Fruit fly (Drosophila melanogaster) whole organism, embryonic: ENCODE measurements around the gene bark.

Source experiments
- Asciz ChIP-seq: fragments of 200-800 bp; sonication (Bioruptor generic); optimal IDR thresholded peaks from 2 replicates; lab custom pipeline; 2017; ENCODE audit warnings: missing biosample characterization, mild to moderate bottlenecking, missing genetic modification characterization, missing genetic modification reagents
- Bgb ChIP-seq: fragments of 200-800 bp; sonication (Bioruptor generic); IDR thresholded peaks from 2 replicates; pipeline ENCODE4 v1.3.6; 2022; ENCODE audit warnings: missing biosample characterization, missing genetic modification characterization; ENCODE audit not compliant: partially characterized antibody
- CG10979 ChIP-seq: fragments of 200-800 bp; sonication (Bioruptor generic); optimal IDR thresholded peaks from 2 replicates; lab custom pipeline; 2018; ENCODE audit warnings: missing biosample characterization, mild to moderate bottlenecking, missing genetic modification characterization, moderate library complexity
- CG11085 ChIP-seq: fragments of 200-800 bp; sonication (Bioruptor generic); IDR thresholded peaks from 2 replicates; pipeline ENCODE4 v1.3.6; 2022; ENCODE audit warnings: missing biosample characterization, missing genetic modification characterization
- CG12769 ChIP-seq: fragments of 200-800 bp; sonication (Bioruptor generic); optimal IDR thresholded peaks from 2 replicates; lab custom pipeline; 2019; ENCODE audit warnings: missing biosample characterization, mild to moderate bottlenecking, missing genetic modification characterization, moderate library complexity
- CG13775 ChIP-seq: fragments of 200-800 bp; sonication (Bioruptor generic); optimal IDR thresholded peaks from 3 replicates; lab custom pipeline; 2017; ENCODE audit warnings: missing biosample characterization, mild to moderate bottlenecking, missing genetic modification characterization
- CG18476 ChIP-seq: fragments of 200-800 bp; sonication (Bioruptor generic); optimal IDR thresholded peaks from 2 replicates; lab custom pipeline; 2016; ENCODE audit warnings: missing biosample characterization, mild to moderate bottlenecking, missing genetic modification characterization
- CG18619 ChIP-seq: fragments of 200-800 bp; sonication (Bioruptor generic); optimal IDR thresholded peaks from 3 replicates; lab custom pipeline; 2017; ENCODE audit warnings: missing biosample characterization, mild to moderate bottlenecking, missing genetic modification characterization
- CG32767 ChIP-seq: fragments of 200-800 bp; sonication (Bioruptor generic); IDR thresholded peaks from 2 replicates; pipeline ENCODE4 v1.3.6; 2022; ENCODE audit warnings: missing biosample characterization, missing genetic modification characterization
- CG3281 ChIP-seq: fragments of 200-800 bp; sonication (Bioruptor generic); optimal IDR thresholded peaks from 3 replicates; lab custom pipeline; 2017; ENCODE audit warnings: missing biosample characterization, mild to moderate bottlenecking, missing genetic modification characterization
- CG3995 ChIP-seq: fragments of 200-800 bp; sonication (Bioruptor generic); optimal IDR thresholded peaks from 3 replicates; lab custom pipeline; 2016; ENCODE audit warnings: missing biosample characterization, missing genetic modification characterization
- CG4282 ChIP-seq: fragments of 200-800 bp; sonication (Bioruptor generic); optimal IDR thresholded peaks from 2 replicates; lab custom pipeline; 2016; ENCODE audit warnings: missing biosample characterization, missing genetic modification characterization
- CG6272 ChIP-seq: fragments of 200-800 bp; sonication (Bioruptor generic); IDR thresholded peaks from 2 replicates; pipeline ENCODE4 v1.3.6; 2022; ENCODE audit warnings: missing biosample characterization, missing genetic modification characterization
- CG7271 ChIP-seq: fragments of 200-800 bp; sonication (Bioruptor generic); optimal IDR thresholded peaks from 2 replicates; lab custom pipeline; 2018; ENCODE audit warnings: missing biosample characterization, mild to moderate bottlenecking, missing genetic modification characterization, moderate library complexity
- CG9817 ChIP-seq: fragments of 200-800 bp; sonication (Bioruptor generic); optimal IDR thresholded peaks from 2 replicates; lab custom pipeline; 2018; ENCODE audit warnings: missing biosample characterization, mild to moderate bottlenecking, missing genetic modification characterization, moderate library complexity
- Deaf1 ChIP-seq: fragments of 200-800 bp; optimal IDR thresholded peaks from 3 replicates; lab custom pipeline; 2019; ENCODE audit warnings: missing biosample characterization, mild to moderate bottlenecking, missing genetic modification characterization, moderate library complexity
- HHEX ChIP-seq: fragments of 200-800 bp; sonication (Bioruptor generic); optimal IDR thresholded peaks from 3 replicates; lab custom pipeline; 2017; ENCODE audit warnings: missing biosample characterization, mild to moderate bottlenecking, missing genetic modification characterization, missing genetic modification reagents
- HLH54F ChIP-seq: fragments of 200-800 bp; sonication (Bioruptor generic); optimal IDR thresholded peaks from 3 replicates; lab custom pipeline; 2016; ENCODE audit warnings: missing biosample characterization, missing genetic modification characterization
- Hsf ChIP-seq: fragments of 200-800 bp; sonication (Bioruptor generic); optimal IDR thresholded peaks from 3 replicates; lab custom pipeline; 2016; ENCODE audit warnings: missing biosample characterization, missing genetic modification characterization
- Jarid2 ChIP-seq: fragments of 200-800 bp; sonication (Bioruptor generic); optimal IDR thresholded peaks from 3 replicates; lab custom pipeline; 2017; ENCODE audit warnings: mild to moderate bottlenecking, missing biosample characterization, missing genetic modification reagents, missing genetic modification characterization
- Sox102F ChIP-seq: fragments of 200-800 bp; sonication (Bioruptor generic); optimal IDR thresholded peaks from 2 replicates; lab custom pipeline; 2018; ENCODE audit warnings: missing biosample characterization, mild to moderate bottlenecking, missing genetic modification characterization, moderate library complexity
- Sry-β ChIP-seq: fragments of 200-800 bp; sonication (Bioruptor generic); optimal IDR thresholded peaks from 2 replicates; lab custom pipeline; 2018; ENCODE audit warnings: missing biosample characterization, mild to moderate bottlenecking, missing genetic modification characterization, moderate library complexity
- Trl ChIP-seq, 3 experiments: fragments of >200 bp in 2 of 3; fragments of 200-800 bp in 1 of 3; sonication (Bioruptor generic) in 1 of 3; optimal IDR thresholded peaks; 2 replicates in 1 of 3; 3 replicates in 2 of 3; lab custom pipeline; 2016 to 2017; ENCODE audit warnings: missing biosample characterization in 1 of 3, missing genetic modification characterization in 1 of 3
- abd-A ChIP-seq: fragments of 200-800 bp; sonication (Bioruptor generic); optimal IDR thresholded peaks from 3 replicates; lab custom pipeline; 2019; ENCODE audit warnings: missing biosample characterization, mild to moderate bottlenecking, missing genetic modification characterization, moderate library complexity
- ato ChIP-seq: fragments of 200-800 bp; sonication (Bioruptor generic); IDR thresholded peaks from 2 replicates; pipeline ENCODE4 v1.3.6; 2022; ENCODE audit warnings: missing biosample characterization, missing genetic modification characterization; ENCODE audit not compliant: partially characterized antibody
- bab2 ChIP-seq: fragments of 200-800 bp; sonication (Bioruptor generic); optimal IDR thresholded peaks from 2 replicates; lab custom pipeline; 2016; ENCODE audit warnings: missing biosample characterization, missing genetic modification characterization
- bsh ChIP-seq, 2 experiments: fragments of 200-800 bp; sonication (Bioruptor generic); optimal IDR thresholded peaks; 2 replicates each; lab custom pipeline; 2017 to 2018; ENCODE audit warnings: mild to moderate bottlenecking in 2 of 2, missing biosample characterization in 2 of 2, missing genetic modification characterization in 2 of 2, moderate library complexity in 1 of 2
- caup ChIP-seq: fragments of 200-800 bp; sonication (Bioruptor generic); optimal IDR thresholded peaks from 3 replicates; lab custom pipeline; 2017; ENCODE audit warnings: missing biosample characterization, mild to moderate bottlenecking, missing genetic modification characterization, moderate library complexity; ENCODE audit not compliant: severe bottlenecking
- esg ChIP-seq: fragments of 200-800 bp; sonication (Bioruptor generic); conservative IDR thresholded peaks from 2 replicates; pipeline ENCODE4 v1.3.6; 2022; ENCODE audit warnings: missing biosample characterization, missing genetic modification characterization
- ftz-f1 ChIP-seq: fragments of 200-800 bp; sonication (Bioruptor generic); optimal IDR thresholded peaks from 2 replicates; lab custom pipeline; 2016; ENCODE audit warnings: missing biosample characterization, missing genetic modification characterization
- gsb ChIP-seq: fragments of 200-800 bp; sonication (Bioruptor generic); IDR thresholded peaks from 2 replicates; pipeline ENCODE4 v1.3.6; 2022; ENCODE audit warnings: missing biosample characterization, missing genetic modification characterization
- jigr1 ChIP-seq: fragments of 200-800 bp; sonication (Bioruptor generic); IDR thresholded peaks from 3 replicates; pipeline ENCODE4 v1.3.6; 2022; ENCODE audit warnings: missing biosample characterization, missing genetic modification characterization
- knrl ChIP-seq: fragments of 200-800 bp; sonication (Bioruptor generic); IDR thresholded peaks from 3 replicates; pipeline ENCODE4 v1.3.6; 2022; ENCODE audit warnings: missing biosample characterization, missing genetic modification characterization; ENCODE audit not compliant: partially characterized antibody
- lola ChIP-seq, 3 experiments: fragments of >200 bp in 2 of 3; fragments of 200-800 bp in 1 of 3; sonication (Bioruptor generic) in 1 of 3; optimal IDR thresholded peaks; 2 replicates each; lab custom pipeline; 2017 to 2019; ENCODE audit warnings: missing biosample characterization in 3 of 3, missing genetic modification characterization in 3 of 3, mild to moderate bottlenecking in 1 of 3, moderate library complexity in 1 of 3
- maf-S ChIP-seq: fragments of 200-800 bp; sonication (Bioruptor generic); optimal IDR thresholded peaks from 2 replicates; lab custom pipeline; 2016; ENCODE audit warnings: missing biosample characterization, missing genetic modification characterization
- oc ChIP-seq: fragments of 200-800 bp; sonication (Bioruptor generic); optimal IDR thresholded peaks from 2 replicates; lab custom pipeline; 2018; ENCODE audit warnings: missing biosample characterization, mild to moderate bottlenecking, missing genetic modification characterization, moderate library complexity
- odd ChIP-seq: fragments of 200-800 bp; sonication (Bioruptor generic); optimal IDR thresholded peaks from 2 replicates; lab custom pipeline; 2017; ENCODE audit warnings: missing biosample characterization, mild to moderate bottlenecking, missing genetic modification characterization
- pb ChIP-seq: fragments of 200-800 bp; sonication (Bioruptor generic); optimal IDR thresholded peaks from 3 replicates; lab custom pipeline; 2016; ENCODE audit warnings: missing biosample characterization, missing genetic modification characterization
- phol ChIP-seq: fragments of 200-800 bp; sonication (Bioruptor generic); optimal IDR thresholded peaks from 3 replicates; lab custom pipeline; 2018; ENCODE audit warnings: missing biosample characterization, mild to moderate bottlenecking, missing genetic modification characterization, moderate library complexity
- pros ChIP-seq: fragments of 200-800 bp; sonication (Bioruptor generic); optimal IDR thresholded peaks from 3 replicates; lab custom pipeline; 2019; ENCODE audit warnings: missing biosample characterization, mild to moderate bottlenecking, missing genetic modification characterization, moderate library complexity
- pzg ChIP-seq: fragments of 200-800 bp; sonication (Bioruptor generic); optimal IDR thresholded peaks from 3 replicates; lab custom pipeline; 2018; ENCODE audit warnings: missing biosample characterization, mild to moderate bottlenecking, missing genetic modification characterization, moderate library complexity
- repo ChIP-seq: fragments of 200-800 bp; sonication (Bioruptor generic); optimal IDR thresholded peaks from 2 replicates; lab custom pipeline; 2016; ENCODE audit warnings: missing biosample characterization, missing genetic modification characterization
- sd ChIP-seq: fragments of 200-800 bp; sonication (Bioruptor generic); optimal IDR thresholded peaks from 3 replicates; lab custom pipeline; 2018; ENCODE audit warnings: missing biosample characterization, mild to moderate bottlenecking, missing genetic modification characterization, moderate library complexity
- slou ChIP-seq: fragments of 200-800 bp; sonication (Bioruptor generic); optimal IDR thresholded peaks from 3 replicates; lab custom pipeline; 2016; ENCODE audit warnings: missing biosample characterization, missing genetic modification characterization
- sob ChIP-seq: fragments of 200-800 bp; sonication (Bioruptor generic); IDR thresholded peaks from 2 replicates; pipeline ENCODE4 v1.3.6; 2022; ENCODE audit warnings: missing biosample characterization, missing genetic modification characterization
- sqz ChIP-seq: fragments of 200-800 bp; sonication (Bioruptor generic); optimal IDR thresholded peaks from 3 replicates; lab custom pipeline; 2018; ENCODE audit warnings: missing biosample characterization, mild to moderate bottlenecking, missing genetic modification characterization
- unc-4 ChIP-seq: fragments of 200-800 bp; sonication (Bioruptor generic); IDR thresholded peaks from 2 replicates; pipeline ENCODE4 v1.3.6; 2022; ENCODE audit warnings: missing biosample characterization, missing genetic modification characterization; ENCODE audit not compliant: partially characterized antibody
- vvl ChIP-seq: fragments of 200-800 bp; sonication (Bioruptor generic); IDR thresholded peaks from 2 replicates; pipeline ENCODE4 v1.3.6; 2022; ENCODE audit warnings: missing biosample characterization, missing genetic modification characterization
- zen2 ChIP-seq: fragments of 200-800 bp; sonication (Bioruptor generic); IDR thresholded peaks from 3 replicates; pipeline ENCODE4 v1.3.6; 2022; ENCODE audit warnings: missing biosample characterization, missing genetic modification characterization; ENCODE audit not compliant: partially characterized antibody

bark gene

DNA sequence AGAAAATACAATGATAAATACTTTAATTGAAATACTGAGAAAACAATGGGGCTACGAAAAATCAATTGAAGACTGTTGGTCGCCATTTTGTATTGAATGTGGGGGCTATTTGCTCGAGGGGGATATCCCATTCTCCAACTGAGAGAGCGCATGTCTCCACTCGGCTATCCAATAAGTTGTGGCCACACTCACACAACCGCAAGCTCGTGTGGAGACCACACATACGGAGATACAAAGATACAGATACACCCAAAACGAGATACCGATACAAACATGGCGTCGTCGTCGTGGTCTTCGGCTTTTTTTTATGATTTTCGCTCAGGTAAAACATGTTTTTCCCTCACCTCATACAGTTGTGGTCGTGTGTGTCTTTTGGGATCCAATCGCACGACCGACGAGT, 48.3 kb downstream of the bark start (continued):
- TF ChIP-seq bsh (GFP tag; optimal IDR thresholded peaks at IDR 0.05; lab: Kevin White, UChicago), result no peak
- no peak for TF ChIP-seq Sox102F (GFP tag; lab: Kevin White, UChicago)
- TF ChIP-seq esg, result no peak
- no peak for TF ChIP-seq CG18476 (GFP tag; lab: Kevin White, UChicago)
- no peak for TF ChIP-seq maf-S
- TF ChIP-seq zen2 (GFP tag; lab: Robert Waterston, UW), result peak; percentile 53; the same call in 1 of the 3 replicates
- TF ChIP-seq sqz (GFP tag; lab: Kevin White, UChicago), result peak; percentile 88
- no peak for TF ChIP-seq CG13775
- TF ChIP-seq CG7271 (tag; lab: Kevin White, UChicago), result no peak
- TF ChIP-seq ftz-f1 (GFP tag; lab: Kevin White, UChicago), result no peak
- TF ChIP-seq CG3995 (GFP tag; lab: Kevin White, UChicago), result no peak
- TF ChIP-seq CG6272 (GFP tag; lab: Robert Waterston, UW), result no peak
- TF ChIP-seq pros, result no peak
- no peak for TF ChIP-seq CG10979 (tag; lab: Kevin White, UChicago)
- no peak for TF ChIP-seq Bgb (GFP tag; lab: Robert Waterston, UW)
- no peak for TF ChIP-seq unc-4
- no peak for TF ChIP-seq vvl
- TF ChIP-seq jigr1 (GFP tag; lab: Robert Waterston, UW), result no peak
- no peak for TF ChIP-seq gsb (GFP tag; lab: Robert Waterston, UW)
- no peak for TF ChIP-seq pb (GFP tag; lab: Kevin White, UChicago)
- TF ChIP-seq Asciz (GFP tag; lab: Kevin White, UChicago), result no peak
- no peak for TF ChIP-seq CG4282 (GFP tag; lab: Kevin White, UChicago)
- no peak for TF ChIP-seq CG3281 (GFP tag; lab: Kevin White, UChicago)
- peak; percentile 67 for TF ChIP-seq phol (tag; lab: Kevin White, UChicago)
- no peak for TF ChIP-seq pzg (GFP tag; lab: Kevin White, UChicago)
- peak; percentile 39; the same call in 1 of the 2 replicates for TF ChIP-seq CG32767 (GFP tag; lab: Robert Waterston, UW)
- no peak for TF ChIP-seq sob (GFP tag; lab: Robert Waterston, UW)
- peak; percentile 65 for TF ChIP-seq abd-A (tag; lab: Kevin White, UChicago)
- TF ChIP-seq CG12769, result no peak
- no peak for TF ChIP-seq Sry-β
- peak; percentile 95 for TF ChIP-seq Deaf1 (tag; lab: Kevin White, UChicago)
- TF ChIP-seq HHEX (GFP tag; lab: Kevin White, UChicago), result no peak
- no peak for TF ChIP-seq HLH54F (GFP tag; lab: Kevin White, UChicago)
- no peak for TF ChIP-seq repo
- no peak for TF ChIP-seq knrl (GFP tag; lab: Robert Waterston, UW)
- TF ChIP-seq Hsf (GFP tag; lab: Kevin White, UChicago), result no peak
- TF ChIP-seq bab2 (GFP tag; lab: Kevin White, UChicago), result no peak
- no peak for TF ChIP-seq caup (GFP tag; lab: Kevin White, UChicago)
- no peak for TF ChIP-seq CG11085
- no peak for TF ChIP-seq ato
- no peak for TF ChIP-seq CG18619 (GFP tag; lab: Kevin White, UChicago)
- no peak for TF ChIP-seq slou (GFP tag; lab: Kevin White, UChicago)
- TF ChIP-seq odd, result no peak
- no peak for TF ChIP-seq CG9817 (tag; lab: Kevin White, UChicago)
- peak; percentile 15 for TF ChIP-seq sd (tag; lab: Kevin White, UChicago)
- peak; percentile 37 for TF ChIP-seq Jarid2 (GFP tag; lab: Kevin White, UChicago)
- TF ChIP-seq lola (GFP tag; optimal IDR thresholded peaks at IDR 0.05; lab: Kevin White, UChicago), result no peak
- peak; percentile 30 to 33 for TF ChIP-seq Trl (optimal IDR thresholded peaks at IDR 0.05; lab: Kevin White, UChicago)
- TF ChIP-seq Trl (GFP tag; optimal IDR thresholded peaks at IDR 0.05; lab: Kevin White, UChicago), result no peak
- peak; percentile 17 for TF ChIP-seq oc (tag; lab: Kevin White, UChicago)
